Worm (Caenorhabditis elegans) whole organism, L4 larva: Measurements from ENCODE around the gene fipr-28.
A peak's percentile ranks its signal among the peaks of the same experiment; 100 is the strongest.

Experiments used
- F44E2.7 ChIP-seq: fragments of 200-800 bp; sonication (Bioruptor generic); IDR thresholded peaks from 2 replicates; pipeline ENCODE4 v2.1.2; 2022; ENCODE audit warnings: missing genetic modification characterization, missing compliant biosample characterization
- R02D3.7 ChIP-seq: fragments of 150-350 bp; sonication (generic microtip); optimal IDR thresholded peaks from 3 replicates; lab custom pipeline; 2014; ENCODE audit warnings: missing biosample characterization, missing genetic modification characterization
- T20F7.1 ChIP-seq: fragments of 200-800 bp; sonication (Bioruptor generic); optimal IDR thresholded peaks from 2 replicates; lab custom pipeline; 2018; ENCODE audit warnings: mild to moderate bottlenecking, missing genetic modification characterization, missing compliant biosample characterization
- Y48G9A.11 ChIP-seq: fragments of 200-800 bp; sonication (Bioruptor generic); IDR thresholded peaks from 2 replicates; pipeline ENCODE4 v1.3.6; 2022; ENCODE audit warnings: missing genetic modification reagents, missing genetic modification characterization, missing compliant biosample characterization
- Y5F2A.4 ChIP-seq: fragments of 200-800 bp; sonication (Bioruptor generic); optimal IDR thresholded peaks from 2 replicates; lab custom pipeline; 2018; ENCODE audit warnings: mild to moderate bottlenecking, missing genetic modification characterization, missing compliant biosample characterization
- Y75B8A.6 ChIP-seq: fragments of 200-800 bp; sonication (Bioruptor generic); IDR thresholded peaks from 2 replicates; pipeline ENCODE4 v1.3.6; 2022; ENCODE audit warnings: missing genetic modification reagents, missing genetic modification characterization, missing compliant biosample characterization
- ZK337.2 ChIP-seq: fragments of 200-800 bp; sonication (Bioruptor generic); IDR thresholded peaks from 2 replicates; pipeline ENCODE4 v1.3.6; 2022; ENCODE audit warnings: missing genetic modification reagents, missing genetic modification characterization, missing compliant biosample characterization
- ZK546.5 ChIP-seq, 2 experiments: sonication (generic microtip); optimal IDR thresholded peaks; 2 replicates each; lab custom pipeline; 2017; ENCODE audit warnings: missing biosample characterization in 2 of 2, missing genetic modification characterization in 2 of 2
- aha-1 ChIP-seq: fragments of 150-350 bp; peaks from one replicate; lab custom pipeline; 2014; ENCODE audit warnings: missing biosample characterization, missing genetic modification characterization
- ama-1 ChIP-seq: fragments of 150-350 bp; optimal IDR thresholded peaks from 2 replicates; lab custom pipeline; 2014; ENCODE audit warnings: inconsistent platforms, mixed read lengths
- arid-1 ChIP-seq: fragments of 200-800 bp; sonication (Bioruptor generic); conservative IDR thresholded peaks from 2 replicates; pipeline ENCODE4 v1.3.6; 2022; ENCODE audit warnings: missing genetic modification reagents, missing genetic modification characterization, missing compliant biosample characterization
- ceh-32 ChIP-seq: sonication (generic microtip); optimal IDR thresholded peaks from 2 replicates; lab custom pipeline; 2016; ENCODE audit warnings: mild to moderate bottlenecking, missing genetic modification characterization, missing compliant biosample characterization; ENCODE audit not compliant: poor library complexity
- ceh-82 ChIP-seq: sonication (generic microtip); optimal IDR thresholded peaks from 2 replicates; lab custom pipeline; 2017; ENCODE audit warnings: missing biosample characterization, missing genetic modification characterization
- daf-12 ChIP-seq: fragments of 150-350 bp; optimal IDR thresholded peaks from 2 replicates; lab custom pipeline; 2014; ENCODE audit warnings: missing biosample characterization, missing genetic modification reagents, missing genetic modification characterization
- daf-16 ChIP-seq, 3 experiments: sonication (generic microtip); optimal IDR thresholded peaks; 2 replicates each; lab custom pipeline; 2016 to 2017; ENCODE audit warnings: missing genetic modification characterization in 3 of 3, missing genetic modification reagents in 3 of 3, mild to moderate bottlenecking in 2 of 3, missing compliant biosample characterization in 2 of 3, missing biosample characterization in 1 of 3, moderate library complexity in 1 of 3
- dmd-8 ChIP-seq: fragments of 200-800 bp; sonication (Bioruptor generic); IDR thresholded peaks from 2 replicates; pipeline ENCODE4 v1.3.6; 2022; ENCODE audit warnings: missing genetic modification characterization, missing compliant biosample characterization
- dpl-1 ChIP-seq: fragments of 150-350 bp; optimal IDR thresholded peaks from 2 replicates; lab custom pipeline; 2014; ENCODE audit warnings: missing biosample characterization, missing genetic modification reagents, missing genetic modification characterization
- egl-27 ChIP-seq: sonication (generic microtip); optimal IDR thresholded peaks from 3 replicates; lab custom pipeline; 2017; ENCODE audit warnings: missing biosample characterization, missing genetic modification reagents, missing genetic modification characterization
- fkh-10 ChIP-seq: fragments of 150-350 bp; optimal IDR thresholded peaks from 2 replicates; lab custom pipeline; 2014; ENCODE audit warnings: missing biosample characterization, missing genetic modification reagents, missing genetic modification characterization
- fos-1 ChIP-seq: fragments of 150-350 bp; optimal IDR thresholded peaks from 2 replicates; lab custom pipeline; 2014; ENCODE audit warnings: missing biosample characterization, missing genetic modification characterization
- gei-8 ChIP-seq: fragments of 200-800 bp; sonication (Bioruptor generic); optimal IDR thresholded peaks from 2 replicates; lab custom pipeline; 2018; ENCODE audit warnings: mild to moderate bottlenecking, missing genetic modification characterization, missing compliant biosample characterization
- hif-1 ChIP-seq, 2 experiments: sonication (generic microtip); optimal IDR thresholded peaks; 2 replicates each; lab custom pipeline; 2016 to 2017; ENCODE audit warnings: missing compliant biosample characterization in 2 of 2, missing genetic modification characterization in 2 of 2, missing genetic modification reagents in 2 of 2, missing genotype in 2 of 2, mild to moderate bottlenecking in 1 of 2
- hlh-30 ChIP-seq: sonication (generic microtip); optimal IDR thresholded peaks from 2 replicates; lab custom pipeline; 2017; ENCODE audit warnings: antibody characterized with exemption, mild to moderate bottlenecking, missing genetic modification characterization, missing compliant biosample characterization; ENCODE audit not compliant: insufficient read depth
- hmg-1.1 ChIP-seq: fragments of 200-800 bp; sonication (Bioruptor generic); IDR thresholded peaks from 2 replicates; pipeline ENCODE4 v1.3.6; 2022; ENCODE audit warnings: missing genetic modification reagents, missing genetic modification characterization, missing compliant biosample characterization
- lin-38 ChIP-seq: fragments of 200-800 bp; sonication (Bioruptor generic); IDR thresholded peaks from 2 replicates; pipeline ENCODE4 v1.3.6; 2022; ENCODE audit warnings: missing genetic modification reagents, missing genetic modification characterization, missing compliant biosample characterization
- lin-39 ChIP-seq: fragments of 150-350 bp; optimal IDR thresholded peaks from 2 replicates; lab custom pipeline; 2014; ENCODE audit warnings: missing biosample characterization, missing genetic modification reagents, missing genetic modification characterization
- lir-3 ChIP-seq: sonication (generic microtip); optimal IDR thresholded peaks from 2 replicates; lab custom pipeline; 2016; ENCODE audit warnings: mild to moderate bottlenecking, missing genetic modification characterization, missing compliant biosample characterization
- lsy-2 ChIP-seq, 2 experiments: fragments of 150-350 bp in 1 of 2; sonication (generic microtip) in 1 of 2; optimal IDR thresholded peaks; 2 replicates each; lab custom pipeline; 2014 to 2017; ENCODE audit warnings: missing biosample characterization in 2 of 2, missing genetic modification characterization in 2 of 2
- madf-5 ChIP-seq, 2 experiments: fragments of 200-800 bp; sonication (Bioruptor generic); IDR thresholded peaks; 2 replicates each; pipeline ENCODE4 v1.3.6; 2022; ENCODE audit warnings: missing compliant biosample characterization in 2 of 2, missing genetic modification characterization in 2 of 2
- mdl-1 ChIP-seq, 2 experiments: fragments of 150-350 bp in 1 of 2; sonication (generic microtip) in 1 of 2; optimal IDR thresholded peaks; 2 replicates each; lab custom pipeline; 2014 to 2017; ENCODE audit warnings: missing biosample characterization in 2 of 2, missing genetic modification characterization in 2 of 2
- mdt-29 ChIP-seq: fragments of 200-800 bp; sonication (Bioruptor generic); IDR thresholded peaks from 2 replicates; pipeline ENCODE4 v1.3.6; 2022; ENCODE audit warnings: missing genetic modification reagents, missing genetic modification characterization, missing compliant biosample characterization
- mxl-2 ChIP-seq: fragments of 200-800 bp; sonication (Bioruptor generic); conservative IDR thresholded peaks from 2 replicates; pipeline ENCODE4 v1.3.6; 2022; ENCODE audit warnings: missing genetic modification reagents, missing genetic modification characterization, missing compliant biosample characterization
- nhr-102 ChIP-seq: sonication (generic microtip); optimal IDR thresholded peaks from 2 replicates; lab custom pipeline; 2016; ENCODE audit warnings: mild to moderate bottlenecking, missing genetic modification characterization, moderate library complexity, missing compliant biosample characterization
- nhr-237 ChIP-seq: sonication (generic microtip); optimal IDR thresholded peaks from 2 replicates; lab custom pipeline; 2017; ENCODE audit warnings: missing biosample characterization, missing genetic modification characterization
- nhr-25 ChIP-seq: sonication (generic microtip); optimal IDR thresholded peaks from 2 replicates; lab custom pipeline; 2017; ENCODE audit warnings: missing genetic modification characterization, mild to moderate bottlenecking, missing compliant biosample characterization, antibody characterized with exemption, moderate library complexity, borderline replicate concordance; ENCODE audit not compliant: insufficient read depth
- nhr-28 ChIP-seq: fragments of 150-350 bp; optimal IDR thresholded peaks from 2 replicates; lab custom pipeline; 2014; ENCODE audit warnings: missing biosample characterization, missing genetic modification characterization
- nhr-41 ChIP-seq: fragments of 200-800 bp; sonication (Bioruptor generic); IDR thresholded peaks from 2 replicates; pipeline ENCODE4 v1.3.6; 2022; ENCODE audit warnings: missing genetic modification reagents, missing genetic modification characterization, missing compliant biosample characterization
- nhr-48 ChIP-seq: sonication (generic microtip); optimal IDR thresholded peaks from 2 replicates; lab custom pipeline; 2016; ENCODE audit warnings: mild to moderate bottlenecking, missing genetic modification characterization, missing compliant biosample characterization
- pha-4 ChIP-seq, 2 experiments: fragments of 150-350 bp in 1 of 2; fragments of 200-800 bp in 1 of 2; sonication (Bioruptor generic) in 1 of 2; IDR thresholded peaks in 1 of 2; optimal IDR thresholded peaks in 1 of 2; 2 replicates each; pipeline versions ENCODE4 v1.3.6 to Lab custom; 2014 to 2022; ENCODE audit warnings: missing genetic modification characterization in 2 of 2, missing genetic modification reagents in 2 of 2, missing biosample characterization in 1 of 2, missing compliant biosample characterization in 1 of 2
- pqm-1 ChIP-seq: sonication (generic microtip); optimal IDR thresholded peaks from 2 replicates; lab custom pipeline; 2017; ENCODE audit warnings: missing biosample characterization, missing genetic modification characterization
- rbr-2 ChIP-seq: sonication (generic microtip); optimal IDR thresholded peaks from 2 replicates; lab custom pipeline; 2016; ENCODE audit warnings: missing genotype, missing genetic modification characterization, missing compliant biosample characterization
- saeg-2 ChIP-seq: fragments of 200-800 bp; sonication (Bioruptor generic); IDR thresholded peaks from 2 replicates; pipeline ENCODE4 v1.3.6; 2022; ENCODE audit warnings: missing genetic modification reagents, missing genetic modification characterization, missing compliant biosample characterization
- skn-1 ChIP-seq: fragments of 150-350 bp; optimal IDR thresholded peaks from 2 replicates; lab custom pipeline; 2014; ENCODE audit warnings: missing biosample characterization, missing genetic modification characterization
- tag-97 ChIP-seq: fragments of 200-800 bp; sonication (Bioruptor generic); IDR thresholded peaks from 2 replicates; pipeline ENCODE4 v1.3.6; 2022; ENCODE audit warnings: missing genetic modification characterization, missing compliant biosample characterization
- unc-39 ChIP-seq: sonication (generic microtip); optimal IDR thresholded peaks from 2 replicates; lab custom pipeline; 2017; ENCODE audit warnings: missing biosample characterization, missing genetic modification characterization
- unc-62 ChIP-seq, 3 experiments: fragments of 150-350 bp in 1 of 3; sonication (generic microtip); optimal IDR thresholded peaks in 2 of 3; peaks in 1 of 3; 1 replicate in 1 of 3; 2 replicates in 2 of 3; lab custom pipeline; 2014 to 2017; ENCODE audit warnings: missing biosample characterization in 3 of 3, missing genetic modification characterization in 3 of 3, missing genetic modification reagents in 3 of 3, missing genotype in 1 of 3
- zag-1 ChIP-seq: fragments of 150-350 bp; optimal IDR thresholded peaks from 2 replicates; lab custom pipeline; 2014; ENCODE audit warnings: missing biosample characterization, missing genetic modification characterization
- zip-11 ChIP-seq: fragments of 200-800 bp; sonication (Bioruptor generic); IDR thresholded peaks from 2 replicates; pipeline ENCODE4 v1.3.6; 2022; ENCODE audit warnings: missing genetic modification characterization, missing compliant biosample characterization

Gene fipr-28

DNA sequence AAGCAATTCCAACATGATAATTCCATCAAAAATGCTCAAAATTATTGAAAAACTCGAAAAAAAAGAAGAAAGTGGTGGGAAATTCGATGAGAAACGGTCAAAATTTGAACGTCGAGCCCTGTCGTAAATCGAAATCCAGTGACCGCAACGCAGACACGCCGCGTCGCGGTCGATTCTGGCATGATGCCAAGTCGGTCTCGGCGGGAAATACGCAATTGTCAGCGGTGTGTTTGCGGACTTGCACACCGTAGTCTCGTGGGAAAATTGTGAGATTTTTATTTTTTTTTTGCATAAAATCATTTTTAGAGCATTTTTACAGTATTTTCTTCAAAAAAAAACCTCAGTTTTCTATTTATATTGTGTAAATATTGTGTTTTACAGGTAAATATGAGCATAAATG is 28.5 kb downstream of the fipr-28 start, which contains the start of gene tsr-2 (continued):
- TF ChIP-seq hmg-1.1: peak; percentile 86
- TF ChIP-seq pqm-1 (tag; lab: Kevin White, UChicago): no peak
- no peak for TF ChIP-seq nhr-41 (GFP tag; lab: Robert Waterston, UW)
- peak; percentile 71 for TF ChIP-seq ama-1 (lab: Kevin White, UChicago)
- no peak for TF ChIP-seq nhr-237
- TF ChIP-seq nhr-102 (tag; lab: Kevin White, UChicago): peak; percentile 69
- peak; percentile 86 for TF ChIP-seq rbr-2 (tag; lab: Kevin White, UChicago)
- TF ChIP-seq madf-5 (GFP tag; IDR thresholded peaks at IDR 0.05; lab: Robert Waterston, UW): no peak
- TF ChIP-seq arid-1: peak; percentile 82
- TF ChIP-seq T20F7.1: no peak
- TF ChIP-seq Y48G9A.11 (GFP tag; lab: Robert Waterston, UW): peak; percentile 42; the same call in 1 of the 2 replicates
- peak; percentile 62 for TF ChIP-seq nhr-28 (tag; lab: Kevin White, UChicago)
- peak; percentile 86 for TF ChIP-seq pha-4 (GFP tag; IDR thresholded peaks at IDR 0.05; lab: Robert Waterston, UW)
- no peak for TF ChIP-seq pha-4 (tag; optimal IDR thresholded peaks at IDR 0.05; lab: Kevin White, UChicago)
- TF ChIP-seq fos-1 (tag; lab: Kevin White, UChicago): no peak
- peak; percentile 46 for TF ChIP-seq nhr-48 (tag; lab: Kevin White, UChicago)
- no peak for TF ChIP-seq dmd-8 (GFP tag; lab: Robert Waterston, UW)
- TF ChIP-seq mdt-29 (GFP tag; lab: Robert Waterston, UW): peak; percentile 51; the same call in 1 of the 2 replicates
- no peak for TF ChIP-seq daf-12
- peak; percentile 86 for TF ChIP-seq hlh-30 (tag; lab: Kevin White, UChicago)
- no peak for TF ChIP-seq lin-39 (tag; lab: Kevin White, UChicago)
- no peak for TF ChIP-seq tag-97 (GFP tag; lab: Robert Waterston, UW)
- TF ChIP-seq dpl-1: peak; percentile 89
- no peak for TF ChIP-seq ZK337.2 (GFP tag; lab: Robert Waterston, UW)
- TF ChIP-seq ceh-32 (tag; lab: Kevin White, UChicago): no peak
- TF ChIP-seq unc-62 (GFP tag; optimal IDR thresholded peaks at IDR 0.05 in 1 of 2; lab: Kevin White, UChicago): peak in 1 of 2 experiments; percentile 26
- no peak for TF ChIP-seq unc-62 (tag; optimal IDR thresholded peaks at IDR 0.05; lab: Kevin White, UChicago)
- peak; percentile 83 for TF ChIP-seq lin-38
- TF ChIP-seq skn-1 (tag; lab: Kevin White, UChicago): no peak
- TF ChIP-seq fkh-10 (GFP tag; lab: Kevin White, UChicago): peak; percentile 59
- peak; percentile 20 for TF ChIP-seq nhr-25 (tag; lab: Kevin White, UChicago)
- no peak for TF ChIP-seq gei-8 (GFP tag; lab: Kevin White, UChicago)
- no peak for TF ChIP-seq ceh-82 (tag; lab: Kevin White, UChicago)

DNA sequence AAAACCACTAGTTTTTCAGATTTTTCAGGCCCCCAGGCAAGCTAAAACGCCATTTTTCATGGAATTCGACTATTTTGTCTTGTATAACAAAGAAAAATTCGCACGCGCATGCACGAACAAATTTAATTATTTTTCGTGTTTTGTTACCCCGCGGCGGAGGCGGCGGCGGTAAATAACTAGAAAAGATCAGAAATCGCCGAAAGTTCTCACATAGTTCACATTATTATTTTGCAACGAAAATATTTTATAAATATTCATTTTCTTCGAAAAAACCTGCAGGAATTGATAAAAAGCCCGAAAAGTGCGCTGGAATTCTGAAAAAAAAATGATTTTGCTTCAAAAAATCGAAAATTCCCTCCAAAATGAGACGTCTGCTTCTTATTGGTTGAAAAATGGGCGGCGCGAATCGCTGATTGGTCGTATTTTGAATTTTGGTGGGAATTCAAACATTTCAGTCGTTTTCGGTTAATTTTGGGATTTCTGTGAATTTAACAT is 29.8 kb downstream of the fipr-28 start:
- TF ChIP-seq zip-11: no peak
- no peak for TF ChIP-seq Y5F2A.4 (GFP tag; lab: Kevin White, UChicago)
- peak; percentile 65 for TF ChIP-seq aha-1 (tag; lab: Kevin White, UChicago)
- TF ChIP-seq hmg-1.1: no peak
- no peak for TF ChIP-seq zag-1 (tag; lab: Kevin White, UChicago)
- TF ChIP-seq Y75B8A.6 (GFP tag; lab: Robert Waterston, UW): no peak
- TF ChIP-seq pha-4 (GFP tag; IDR thresholded peaks at IDR 0.05; lab: Robert Waterston, UW): no peak
- no peak for TF ChIP-seq pha-4 (tag; optimal IDR thresholded peaks at IDR 0.05; lab: Kevin White, UChicago)
- no peak for TF ChIP-seq daf-16 (GFP tag; optimal IDR thresholded peaks at IDR 0.05; lab: Kevin White, UChicago)
- TF ChIP-seq daf-16 (tag; optimal IDR thresholded peaks at IDR 0.05; lab: Kevin White, UChicago): peak; percentile 11
- TF ChIP-seq saeg-2 (GFP tag; lab: Robert Waterston, UW): no peak
- no peak for TF ChIP-seq unc-39 (tag; lab: Kevin White, UChicago)
- peak in 1 of 2 experiments; percentile 35 for TF ChIP-seq hif-1 (tag; optimal IDR thresholded peaks at IDR 0.05; lab: Kevin White, UChicago)
- no peak for TF ChIP-seq mxl-2 (GFP tag; lab: Robert Waterston, UW)
- TF ChIP-seq lir-3: no peak
- TF ChIP-seq T20F7.1: no peak
- no peak for TF ChIP-seq egl-27 (tag; lab: Kevin White, UChicago)
- no peak for TF ChIP-seq lin-39 (tag; lab: Kevin White, UChicago)
- no peak for TF ChIP-seq hlh-30 (tag; lab: Kevin White, UChicago)
- TF ChIP-seq mdl-1 (tag; optimal IDR thresholded peaks at IDR 0.05; lab: Kevin White, UChicago): no peak
- no peak for TF ChIP-seq R02D3.7 (tag; lab: Kevin White, UChicago)
- TF ChIP-seq F44E2.7: no peak
- TF ChIP-seq lsy-2 (tag; optimal IDR thresholded peaks at IDR 0.05; lab: Kevin White, UChicago): peak in 1 of 2 experiments; percentile 59
- peak; percentile 40; the same call in 1 of the 2 replicates for TF ChIP-seq arid-1
- no peak for TF ChIP-seq ZK546.5 (tag; optimal IDR thresholded peaks at IDR 0.05; lab: Kevin White, UChicago)
